Fruit fly (Drosophila melanogaster): ENCODE results near the gene CG8840.

DNA sequence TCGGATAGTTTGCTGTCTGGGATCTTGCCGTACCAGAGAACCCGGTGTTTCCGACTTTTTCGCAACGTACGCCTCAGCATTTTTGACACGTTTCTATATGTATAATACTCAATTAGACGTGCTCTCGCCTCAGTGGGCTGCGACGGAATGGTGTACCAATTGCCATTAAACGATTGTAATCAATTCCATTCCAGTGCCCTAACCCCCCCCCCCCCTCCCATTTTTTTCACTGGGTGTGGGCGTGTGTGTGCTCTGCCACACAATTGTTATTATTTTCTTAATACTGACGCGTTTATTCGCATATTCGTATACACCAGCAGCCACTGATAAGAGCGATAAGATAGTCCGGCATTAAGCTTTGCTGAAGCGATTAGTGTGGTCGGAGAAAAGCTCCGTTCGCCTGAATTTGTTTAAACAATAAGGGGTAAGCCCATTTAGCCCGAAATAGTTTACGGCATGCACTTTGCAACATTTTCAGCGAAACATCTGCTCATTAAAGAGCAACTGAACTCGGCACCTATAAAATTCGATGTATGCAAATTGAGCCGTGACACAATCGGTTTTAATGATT, 41.2 kb upstream of the CG8840 start:
- TF ChIP-seq CG8478 (optimal IDR thresholded peaks at IDR 0.05) (no peak), CTCF (optimal IDR thresholded peaks at IDR 0.05) (no peak)

Data from S2 (cell line).